6 worm cellular contexts compared by ENCODE assay signal in the genomic region with DNA sequence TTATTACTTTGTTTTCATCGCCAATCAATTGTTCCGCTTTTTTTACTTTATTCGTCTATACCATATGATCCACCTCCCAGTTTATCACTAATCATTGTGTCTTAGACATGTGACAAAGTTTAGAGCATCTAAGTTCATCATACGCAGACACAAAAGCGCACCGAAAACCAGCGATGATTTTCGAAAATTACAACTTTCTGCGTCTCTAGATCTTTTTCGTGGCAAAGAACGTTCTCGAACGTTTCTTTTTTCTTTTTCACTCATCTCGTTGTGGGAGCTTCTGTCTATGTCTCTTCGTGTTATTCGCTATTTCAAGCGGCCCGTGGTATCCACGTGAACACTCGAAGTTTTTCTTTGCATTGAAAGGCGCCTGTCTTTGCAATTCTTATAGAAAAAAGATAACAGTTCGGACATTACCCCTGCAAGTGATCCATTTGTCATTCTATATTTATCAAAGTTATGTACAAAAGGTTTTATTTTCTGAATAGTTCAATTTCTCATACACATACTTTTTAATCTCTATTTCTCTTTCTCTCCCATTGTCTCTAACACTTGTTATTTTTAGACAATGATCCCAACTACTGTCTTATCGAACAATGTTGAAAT.
TF ChIP-seq lines count a peak whose summit lies in the region.

A gene (plus strand): TSS at position 566 of the 606 bp plus-strand sequence.

TF ChIP-seq in whole organism, L1 larva, 84 proteins besides CTCF, POLR2A, EP300 and RAD21 (continued from another document and continues in another):
- TF ChIP-seq C16A3.4 (tag; optimal IDR thresholded peaks at IDR 0.05; lab: Kevin White, UChicago) (peak; percentile 61), xbp-1 (tag; optimal IDR thresholded peaks at IDR 0.05; lab: Kevin White, UChicago) (peak; percentile 76), nhr-47 (tag; optimal IDR thresholded peaks at IDR 0.05; lab: Kevin White, UChicago) (peak; percentile 86), pqm-1 (tag; optimal IDR thresholded peaks at IDR 0.05; lab: Kevin White, UChicago) (no peak), nhr-76 (tag; optimal IDR thresholded peaks at IDR 0.05; lab: Kevin White, UChicago) (no peak), efl-1 (optimal IDR thresholded peaks at IDR 0.05; lab: Kevin White, UChicago) (peak; percentile 71 to 76), efl-1 (GFP tag; optimal IDR thresholded peaks at IDR 0.05 in 1 of 2; lab: Kevin White, UChicago) (peak; percentile 46 to 94), mep-1 (tag; optimal IDR thresholded peaks at IDR 0.05; lab: Kevin White, UChicago) (peak; percentile 87), ztf-11 (tag; optimal IDR thresholded peaks at IDR 0.05; lab: Kevin White, UChicago) (no peak), rnt-1 (tag; optimal IDR thresholded peaks at IDR 0.05; lab: Kevin White, UChicago) (peak; percentile 75), nhr-11 (tag; optimal IDR thresholded peaks at IDR 0.05; lab: Kevin White, UChicago) (peak; percentile 39), sup-37 (GFP tag; optimal IDR thresholded peaks at IDR 0.05; lab: Kevin White, UChicago) (no peak), snpc-4 (tag; optimal IDR thresholded peaks at IDR 0.05; lab: Kevin White, UChicago) (peak; percentile 33), unc-98 (GFP tag; IDR thresholded peaks at IDR 0.05; lab: Robert Waterston, UW) (peak; percentile 47; the same call in 1 of the 2 replicates), nhr-20 (tag; optimal IDR thresholded peaks at IDR 0.05; lab: Kevin White, UChicago) (peak; percentile 97), hlh-17 (GFP tag; optimal IDR thresholded peaks at IDR 0.05; lab: Kevin White, UChicago; ENCODE audit: borderline replicate concordance) (no peak), nhr-84 (tag; optimal IDR thresholded peaks at IDR 0.05; lab: Kevin White, UChicago) (no peak), sox-4 (tag; optimal IDR thresholded peaks at IDR 0.05; lab: Kevin White, UChicago) (no peak), lin-35 (GFP tag; optimal IDR thresholded peaks at IDR 0.05; lab: Kevin White, UChicago) (peak; percentile 62 to 79), nhr-77 (tag; optimal IDR thresholded peaks at IDR 0.05; lab: Kevin White, UChicago) (peak; percentile 91)

TF ChIP-seq in whole organism, L2 larva, 48 proteins besides CTCF, POLR2A, EP300 and RAD21 (continued from another document and continues in another):
- TF ChIP-seq nhr-129 (tag; optimal IDR thresholded peaks at IDR 0.05; lab: Kevin White, UChicago) (peak; percentile 93), elt-1 (tag; optimal IDR thresholded peaks at IDR 0.05; lab: Kevin White, UChicago) (no peak), aly-2 (tag; optimal IDR thresholded peaks at IDR 0.05; lab: Kevin White, UChicago) (no peak), C34F6.9 (tag; optimal IDR thresholded peaks at IDR 0.05; lab: Kevin White, UChicago) (peak; percentile 96), sem-4 (tag; optimal IDR thresholded peaks at IDR 0.05; lab: Kevin White, UChicago) (peak; percentile 79), skn-1 (tag; optimal IDR thresholded peaks at IDR 0.05; lab: Kevin White, UChicago) (peak; percentile 62), nhr-6 (tag; optimal IDR thresholded peaks at IDR 0.05; lab: Kevin White, UChicago) (peak; percentile 84), fos-1 (tag; optimal IDR thresholded peaks at IDR 0.05; lab: Kevin White, UChicago) (peak; percentile 87), gmeb-1 (tag; optimal IDR thresholded peaks at IDR 0.05; lab: Kevin White, UChicago) (peak; percentile 62), sma-9 (GFP tag; optimal IDR thresholded peaks at IDR 0.05; lab: Kevin White, UChicago) (peak; percentile 98), sma-9 (tag; optimal IDR thresholded peaks at IDR 0.05; lab: Kevin White, UChicago) (peak; percentile 18), Y55F3AM.14 (GFP tag; optimal IDR thresholded peaks at IDR 0.05; lab: Kevin White, UChicago) (peak; percentile 69), unc-62 (GFP tag; optimal IDR thresholded peaks at IDR 0.05; lab: Kevin White, UChicago) (peak; percentile 18), unc-55 (GFP tag; optimal IDR thresholded peaks at IDR 0.05; lab: Kevin White, UChicago) (peak; percentile 68), sma-3 (GFP tag; optimal IDR thresholded peaks at IDR 0.05; lab: Kevin White, UChicago) (peak; percentile 97), zag-1 (tag; optimal IDR thresholded peaks at IDR 0.05; lab: Kevin White, UChicago) (peak; percentile 53), elt-3 (tag; optimal IDR thresholded peaks at IDR 0.05; lab: Kevin White, UChicago) (no peak), nhr-12 (tag; optimal IDR thresholded peaks at IDR 0.05; lab: Kevin White, UChicago) (no peak), nhr-23 (tag; optimal IDR thresholded peaks at IDR 0.05; lab: Kevin White, UChicago) (no peak), mdl-1 (tag; optimal IDR thresholded peaks at IDR 0.05; lab: Kevin White, UChicago) (peak; percentile 74 to 90), nhr-11 (tag; optimal IDR thresholded peaks at IDR 0.05; lab: Kevin White, UChicago) (no peak)

TF ChIP-seq in whole organism, L3 larva, 47 proteins besides CTCF, POLR2A, EP300 and RAD21 (continued from another document):
- TF ChIP-seq elt-2 (tag; optimal IDR thresholded peaks at IDR 0.05; lab: Kevin White, UChicago), result peak; percentile 94
- no peak for TF ChIP-seq ceh-9 (tag; optimal IDR thresholded peaks at IDR 0.05; lab: Kevin White, UChicago)
- peak; percentile 53 for TF ChIP-seq mdl-1 (tag; optimal IDR thresholded peaks at IDR 0.05; lab: Kevin White, UChicago)
- TF ChIP-seq nhr-25 (tag; optimal IDR thresholded peaks at IDR 0.05; lab: Kevin White, UChicago), result peak; percentile 86
- TF ChIP-seq nhr-11 (tag; optimal IDR thresholded peaks at IDR 0.05; lab: Kevin White, UChicago), result peak; percentile 80
- TF ChIP-seq nfya-1 (tag; optimal IDR thresholded peaks at IDR 0.05; lab: Kevin White, UChicago; ENCODE audit: insufficient read depth), result peak; percentile 87
- no peak for TF ChIP-seq nhr-77 (tag; optimal IDR thresholded peaks at IDR 0.05; lab: Kevin White, UChicago)
- TF ChIP-seq elt-3 (tag; optimal IDR thresholded peaks at IDR 0.05; lab: Kevin White, UChicago), result peak; percentile 1 to 61 (median 49)
- TF ChIP-seq pqm-1 (tag; optimal IDR thresholded peaks at IDR 0.05; lab: Kevin White, UChicago), result peak; percentile 73
- TF ChIP-seq egl-5 (tag; optimal IDR thresholded peaks at IDR 0.05; lab: Kevin White, UChicago), result peak; percentile 51
- peak; percentile 34 for TF ChIP-seq unc-62 (GFP tag; optimal IDR thresholded peaks at IDR 0.05; lab: Kevin White, UChicago)
- TF ChIP-seq lin-39 (tag; optimal IDR thresholded peaks at IDR 0.05; lab: Kevin White, UChicago), result peak; percentile 67
- peak; percentile 35 for TF ChIP-seq ztf-4 (tag; optimal IDR thresholded peaks at IDR 0.05; lab: Kevin White, UChicago)
- TF ChIP-seq aly-2 (tag; optimal IDR thresholded peaks at IDR 0.05; lab: Kevin White, UChicago), result no peak
- TF ChIP-seq fos-1 (tag; optimal IDR thresholded peaks at IDR 0.05; lab: Kevin White, UChicago), result peak; percentile 60
- peak; percentile 91 for TF ChIP-seq nhr-43 (tag; optimal IDR thresholded peaks at IDR 0.05; lab: Kevin White, UChicago; ENCODE audit: poor library complexity, severe bottlenecking)
- peak; percentile 60 for TF ChIP-seq ceh-28 (tag; optimal IDR thresholded peaks at IDR 0.05; lab: Kevin White, UChicago)
- peak; percentile 75 for TF ChIP-seq mml-1 (tag; optimal IDR thresholded peaks at IDR 0.05; lab: Kevin White, UChicago)
- TF ChIP-seq jun-1 (tag; optimal IDR thresholded peaks at IDR 0.05; lab: Kevin White, UChicago), result peak; percentile 93
- TF ChIP-seq nhr-76 (tag; optimal IDR thresholded peaks at IDR 0.05; lab: Kevin White, UChicago), result no peak
- TF ChIP-seq elt-1 (tag; optimal IDR thresholded peaks at IDR 0.05; lab: Kevin White, UChicago), result peak; percentile 20

TF ChIP-seq in whole organism, L4 larva, 104 proteins besides CTCF, POLR2A, EP300 and RAD21 (continued from another document and continues in another):
- no peak for TF ChIP-seq vab-7 (GFP tag; IDR thresholded peaks at IDR 0.05; lab: Robert Waterston, UW)
- peak; percentile 71 for TF ChIP-seq T26A8.4 (GFP tag; IDR thresholded peaks at IDR 0.05; lab: Robert Waterston, UW)
- TF ChIP-seq lin-13 (GFP tag; optimal IDR thresholded peaks at IDR 0.05; lab: Kevin White, UChicago), result peak; percentile 71
- TF ChIP-seq Y105C5A.15 (GFP tag; IDR thresholded peaks at IDR 0.05; lab: Robert Waterston, UW), result no peak
- TF ChIP-seq pqm-1 (tag; optimal IDR thresholded peaks at IDR 0.05; lab: Kevin White, UChicago), result peak; percentile 3
- 0 out of 2 replicates have a peak, but pooled peaks have one; percentile 31 for TF ChIP-seq Y75B8A.6 (GFP tag; IDR thresholded peaks at IDR 0.05; lab: Robert Waterston, UW)
- TF ChIP-seq cey-2 (tag; optimal IDR thresholded peaks at IDR 0.05; lab: Kevin White, UChicago; ENCODE audit: borderline replicate concordance, insufficient read depth), result peak; percentile 72
- TF ChIP-seq duxl-1 (tag; optimal IDR thresholded peaks at IDR 0.05; lab: Kevin White, UChicago; ENCODE audit: poor library complexity), result peak; percentile 15
- TF ChIP-seq ceh-62 (tag; optimal IDR thresholded peaks at IDR 0.05; lab: Kevin White, UChicago), result no peak
- TF ChIP-seq attf-4 (tag; optimal IDR thresholded peaks at IDR 0.05; lab: Kevin White, UChicago), result no peak
- peak; percentile 99 for TF ChIP-seq hlh-11 (tag; optimal IDR thresholded peaks at IDR 0.05; lab: Kevin White, UChicago)
- no peak for TF ChIP-seq ceh-82 (tag; optimal IDR thresholded peaks at IDR 0.05; lab: Kevin White, UChicago)
- TF ChIP-seq sdz-12 (GFP tag; optimal IDR thresholded peaks at IDR 0.05; lab: Kevin White, UChicago), result no peak
- TF ChIP-seq R02D3.7 (tag; optimal IDR thresholded peaks at IDR 0.05; lab: Kevin White, UChicago), result no peak
- TF ChIP-seq mdl-1 (tag; optimal IDR thresholded peaks at IDR 0.05; lab: Kevin White, UChicago), result peak; percentile 43 to 95
- no peak for TF ChIP-seq ceh-32 (tag; optimal IDR thresholded peaks at IDR 0.05; lab: Kevin White, UChicago; ENCODE audit: poor library complexity)
- TF ChIP-seq nhr-102 (tag; optimal IDR thresholded peaks at IDR 0.05; lab: Kevin White, UChicago), result peak; percentile 90
- TF ChIP-seq dpl-1 (GFP tag; optimal IDR thresholded peaks at IDR 0.05; lab: Kevin White, UChicago), result peak; percentile 50
- TF ChIP-seq nhr-10 (tag; optimal IDR thresholded peaks at IDR 0.05; lab: Kevin White, UChicago), result peak; percentile 83
- TF ChIP-seq unc-39 (tag; optimal IDR thresholded peaks at IDR 0.05; lab: Kevin White, UChicago), result no peak
- peak; percentile 48; the same call in 1 of the 2 replicates for TF ChIP-seq madf-9 (GFP tag; conservative IDR thresholded peaks at IDR 0.05; lab: Robert Waterston, UW)
- TF ChIP-seq T20F7.1 (GFP tag; optimal IDR thresholded peaks at IDR 0.05; lab: Kevin White, UChicago), result peak; percentile 84

TF ChIP-seq in whole organism, mixed stage, embryonic, 35 proteins besides CTCF, POLR2A, EP300 and RAD21 (continued from another document):
- no peak for TF ChIP-seq ces-1 (GFP tag; optimal IDR thresholded peaks at IDR 0.05; lab: Kevin White, UChicago)

TF ChIP-seq in whole organism, young adult, 124 proteins besides CTCF, POLR2A, EP300 and RAD21 (continued from another document and continues in another):
- peak; percentile 86 for TF ChIP-seq B0336.3 (GFP tag; IDR thresholded peaks at IDR 0.05; lab: Robert Waterston, UW)
- TF ChIP-seq die-1 (tag; optimal IDR thresholded peaks at IDR 0.05; lab: Kevin White, UChicago), result peak; percentile 43
- peak; percentile 19 for TF ChIP-seq ztf-18 (tag; optimal IDR thresholded peaks at IDR 0.05; lab: Kevin White, UChicago)
- peak; percentile 65 for TF ChIP-seq hmg-1.2 (GFP tag; IDR thresholded peaks at IDR 0.05; lab: Robert Waterston, UW)
- peak; percentile 55 for TF ChIP-seq tbp1 (GFP tag; optimal IDR thresholded peaks at IDR 0.05; lab: Kevin White, UChicago)
- peak; percentile 50 for TF ChIP-seq ceh-27 (GFP tag; optimal IDR thresholded peaks at IDR 0.05; lab: Kevin White, UChicago)
- TF ChIP-seq cebp-1 (GFP tag; IDR thresholded peaks at IDR 0.05; lab: Robert Waterston, UW), result no peak
- TF ChIP-seq cebp-1 (tag; optimal IDR thresholded peaks at IDR 0.05; lab: Kevin White, UChicago), result peak; percentile 79
- TF ChIP-seq atf-7 (tag; optimal IDR thresholded peaks at IDR 0.05; lab: Kevin White, UChicago), result peak; percentile 84
- no peak for TF ChIP-seq pbrm-1 (GFP tag; IDR thresholded peaks at IDR 0.05; lab: Robert Waterston, UW)
- peak; percentile 88 for TF ChIP-seq nfyb-1 (GFP tag; IDR thresholded peaks at IDR 0.05; lab: Robert Waterston, UW)
- peak; percentile 82 for TF ChIP-seq F22D6.2 (tag; optimal IDR thresholded peaks at IDR 0.05; lab: Kevin White, UChicago)
- peak; percentile 92 for TF ChIP-seq ztf-26 (tag; optimal IDR thresholded peaks at IDR 0.05; lab: Kevin White, UChicago)
- TF ChIP-seq lin-26 (GFP tag; IDR thresholded peaks at IDR 0.05; lab: Robert Waterston, UW), result no peak
- no peak for TF ChIP-seq egl-18 (GFP tag; IDR thresholded peaks at IDR 0.05; lab: Robert Waterston, UW)
- no peak for TF ChIP-seq F52B5.7 (tag; optimal IDR thresholded peaks at IDR 0.05; lab: Kevin White, UChicago)
- peak; percentile 43 for TF ChIP-seq nhr-90 (tag; optimal IDR thresholded peaks at IDR 0.05; lab: Kevin White, UChicago)
- no peak for TF ChIP-seq aptf-2 (GFP tag; conservative IDR thresholded peaks at IDR 0.05; lab: Robert Waterston, UW)
- TF ChIP-seq hlh-26 (GFP tag; conservative IDR thresholded peaks at IDR 0.05; lab: Robert Waterston, UW), result no peak
- no peak for TF ChIP-seq sdz-38 (tag; optimal IDR thresholded peaks at IDR 0.05; lab: Kevin White, UChicago)
- TF ChIP-seq snpc-4 (GFP tag; optimal IDR thresholded peaks at IDR 0.05; lab: Kevin White, UChicago), result no peak
- peak in 1 of 4 experiments; percentile 44 for TF ChIP-seq snpc-4 (tag; optimal IDR thresholded peaks at IDR 0.05; lab: Kevin White, UChicago)
- no peak for TF ChIP-seq T07F8.4 (tag; optimal IDR thresholded peaks at IDR 0.05; lab: Kevin White, UChicago)
- peak; percentile 94 for TF ChIP-seq lin-40 (tag; optimal IDR thresholded peaks at IDR 0.05; lab: Kevin White, UChicago)
- no peak for TF ChIP-seq cebp-2 (GFP tag; IDR thresholded peaks at IDR 0.05; lab: Robert Waterston, UW)
- TF ChIP-seq K12H6.12 (tag; optimal IDR thresholded peaks at IDR 0.05; lab: Kevin White, UChicago), result peak; percentile 86
- peak; percentile 45; the same call in 1 of the 2 replicates for TF ChIP-seq egl-44 (GFP tag; IDR thresholded peaks at IDR 0.05; lab: Robert Waterston, UW)
- peak; percentile 87 for TF ChIP-seq chd-7 (tag; optimal IDR thresholded peaks at IDR 0.05; lab: Kevin White, UChicago)
- peak; percentile 89 for TF ChIP-seq K11D2.4 (GFP tag; IDR thresholded peaks at IDR 0.05; lab: Robert Waterston, UW)
- peak; percentile 74 for TF ChIP-seq attf-5 (GFP tag; optimal IDR thresholded peaks at IDR 0.05; lab: Kevin White, UChicago)
- no peak for TF ChIP-seq nhr-179 (tag; optimal IDR thresholded peaks at IDR 0.05; lab: Kevin White, UChicago)
- TF ChIP-seq ZK185.1 (tag; optimal IDR thresholded peaks at IDR 0.05; lab: Kevin White, UChicago; ENCODE audit: poor library complexity, severe bottlenecking), result peak; percentile 28
- no peak for TF ChIP-seq C17E4.6 (GFP tag; IDR thresholded peaks at IDR 0.05; lab: Robert Waterston, UW)
- no peak for TF ChIP-seq madf-6 (GFP tag; IDR thresholded peaks at IDR 0.05; lab: Robert Waterston, UW)
- TF ChIP-seq bed-1 (GFP tag; IDR thresholded peaks at IDR 0.05; lab: Robert Waterston, UW), result no peak
- no peak for TF ChIP-seq F37B4.10 (GFP tag; IDR thresholded peaks at IDR 0.05; lab: Robert Waterston, UW)
- TF ChIP-seq somi-1 (GFP tag; optimal IDR thresholded peaks at IDR 0.05; lab: Kevin White, UChicago), result peak; percentile 95
- no peak for TF ChIP-seq ztf-28 (GFP tag; IDR thresholded peaks at IDR 0.05; lab: Robert Waterston, UW)
- peak; percentile 84 for TF ChIP-seq tlf-1 (GFP tag; optimal IDR thresholded peaks at IDR 0.05; lab: Kevin White, UChicago)
- TF ChIP-seq ztf-6 (GFP tag; IDR thresholded peaks at IDR 0.05; lab: Robert Waterston, UW), result no peak
- TF ChIP-seq nhr-80 (tag; optimal IDR thresholded peaks at IDR 0.05; lab: Kevin White, UChicago), result peak; percentile 77
- TF ChIP-seq athp-1 (tag; optimal IDR thresholded peaks at IDR 0.05; lab: Kevin White, UChicago), result peak; percentile 44
- TF ChIP-seq ztf-22 (GFP tag; optimal IDR thresholded peaks at IDR 0.05; lab: Kevin White, UChicago), result peak; percentile 85
- no peak for TF ChIP-seq tbx-9 (tag; optimal IDR thresholded peaks at IDR 0.05; lab: Kevin White, UChicago; ENCODE audit: borderline replicate concordance)
- TF ChIP-seq Y95B8A.8 (GFP tag; IDR thresholded peaks at IDR 0.05; lab: Robert Waterston, UW), result no peak
- no peak for TF ChIP-seq lir-1 (GFP tag; conservative IDR thresholded peaks at IDR 0.05; lab: Robert Waterston, UW)
- TF ChIP-seq B0035.1 (tag; optimal IDR thresholded peaks at IDR 0.05; lab: Kevin White, UChicago), result peak; percentile 31
- TF ChIP-seq repo-1 (tag; optimal IDR thresholded peaks at IDR 0.05; lab: Kevin White, UChicago), result peak; percentile 72
